Worm (Caenorhabditis elegans) whole organism, young adult: ENCODE results near the gene R107.2.

Experiments used
- B0019.2 ChIP-seq: fragments of 200-800 bp; sonication (Bioruptor generic); conservative IDR thresholded peaks from 2 replicates; pipeline ENCODE4 v1.3.6; 2022; ENCODE audit warnings: missing genetic modification reagents, missing genetic modification characterization, missing compliant biosample characterization
- B0035.1 ChIP-seq: sonication (generic microtip); optimal IDR thresholded peaks from 2 replicates; lab custom pipeline; 2016; ENCODE audit warnings: missing genetic modification characterization, mild to moderate bottlenecking, missing compliant biosample characterization, missing genotype, missing genetic modification reagents
- D2030.7 ChIP-seq: fragments of 200-800 bp; sonication (Bioruptor generic); IDR thresholded peaks from 2 replicates; pipeline ENCODE4 v1.3.6; 2022; ENCODE audit warnings: missing genetic modification reagents, missing genetic modification characterization, missing compliant biosample characterization
- F10E7.11 ChIP-seq: sonication (generic microtip); optimal IDR thresholded peaks from 2 replicates; lab custom pipeline; 2017; ENCODE audit warnings: mild to moderate bottlenecking, missing genetic modification characterization, moderate library complexity, missing compliant biosample characterization
- F37B4.10 ChIP-seq: fragments of 200-800 bp; sonication (Bioruptor generic); IDR thresholded peaks from 2 replicates; pipeline ENCODE4 v1.3.6; 2022; ENCODE audit warnings: missing genetic modification characterization, missing compliant biosample characterization
- F39B2.1 ChIP-seq: fragments of 200-800 bp; sonication (Bioruptor generic); IDR thresholded peaks from 2 replicates; pipeline ENCODE4 v1.3.6; 2022; ENCODE audit warnings: missing genetic modification reagents, missing genetic modification characterization, missing compliant biosample characterization
- F49E8.2 ChIP-seq: sonication (generic microtip); optimal IDR thresholded peaks from 3 replicates; lab custom pipeline; 2017; ENCODE audit warnings: missing genetic modification characterization, mild to moderate bottlenecking, missing compliant biosample characterization, antibody characterized with exemption, moderate library complexity; ENCODE audit not compliant: insufficient read depth
- K11D2.4 ChIP-seq: fragments of 200-800 bp; sonication (Bioruptor generic); IDR thresholded peaks from 2 replicates; pipeline ENCODE4 v1.3.6; 2022; ENCODE audit warnings: missing genetic modification reagents, missing genetic modification characterization, missing compliant biosample characterization
- K12H6.12 ChIP-seq: fragments of 200-800 bp; sonication (Bioruptor generic); optimal IDR thresholded peaks from 2 replicates; lab custom pipeline; 2018; ENCODE audit warnings: mild to moderate bottlenecking, missing genetic modification characterization, missing compliant biosample characterization
- Y53F4B.3 ChIP-seq: fragments of 200-800 bp; sonication (Bioruptor generic); IDR thresholded peaks from 2 replicates; pipeline ENCODE4 v1.3.6; 2022; ENCODE audit warnings: missing genetic modification reagents, missing genetic modification characterization, missing compliant biosample characterization
- Y79H2A.3 ChIP-seq: fragments of 200-800 bp; sonication (Bioruptor generic); conservative IDR thresholded peaks from 2 replicates; pipeline ENCODE4 v1.3.6; 2022; ENCODE audit warnings: missing genetic modification reagents, missing genetic modification characterization, missing compliant biosample characterization
- Y95B8A.8 ChIP-seq: fragments of 200-800 bp; sonication (Bioruptor generic); IDR thresholded peaks from 2 replicates; pipeline ENCODE4 v1.3.6; 2022; ENCODE audit warnings: missing genetic modification reagents, missing genetic modification characterization, missing compliant biosample characterization
- akir-1 ChIP-seq: fragments of 200-800 bp; sonication (Bioruptor generic); optimal IDR thresholded peaks from 2 replicates; lab custom pipeline; 2018; ENCODE audit warnings: mild to moderate bottlenecking, missing genetic modification characterization, moderate library complexity, missing compliant biosample characterization
- aptf-2 ChIP-seq: fragments of 200-800 bp; sonication (Bioruptor generic); conservative IDR thresholded peaks from 2 replicates; pipeline ENCODE4 v1.3.6; 2022; ENCODE audit warnings: missing genetic modification reagents, missing genetic modification characterization, missing compliant biosample characterization
- athp-1 ChIP-seq: sonication (generic microtip); optimal IDR thresholded peaks from 2 replicates; lab custom pipeline; 2017; ENCODE audit warnings: mild to moderate bottlenecking, missing genetic modification characterization, missing compliant biosample characterization
- attf-3 ChIP-seq: fragments of 200-800 bp; sonication (Bioruptor generic); conservative IDR thresholded peaks from 2 replicates; pipeline ENCODE4 v1.3.6; 2022; ENCODE audit warnings: missing genetic modification reagents, missing genetic modification characterization, missing compliant biosample characterization
- bed-2 ChIP-seq: fragments of 200-800 bp; sonication (Bioruptor generic); IDR thresholded peaks from 2 replicates; pipeline ENCODE4 v1.3.6; 2022; ENCODE audit warnings: missing genetic modification reagents, missing genetic modification characterization, missing compliant biosample characterization
- cebp-2 ChIP-seq: fragments of 200-800 bp; sonication (Bioruptor generic); IDR thresholded peaks from 2 replicates; pipeline ENCODE4 v1.3.6; 2022; ENCODE audit warnings: missing genetic modification characterization, missing compliant biosample characterization
- ceh-100 ChIP-seq: fragments of 200-800 bp; sonication (Bioruptor generic); IDR thresholded peaks from 2 replicates; pipeline ENCODE4 v1.3.6; 2022; ENCODE audit warnings: missing genetic modification reagents, missing genetic modification characterization, missing compliant biosample characterization
- ceh-40 ChIP-seq: fragments of 200-800 bp; sonication (Bioruptor generic); IDR thresholded peaks from 2 replicates; pipeline ENCODE4 v1.3.6; 2022; ENCODE audit warnings: missing genetic modification characterization, missing compliant biosample characterization
- ceh-79 ChIP-seq: sonication (generic microtip); optimal IDR thresholded peaks from 2 replicates; lab custom pipeline; 2017; ENCODE audit warnings: mild to moderate bottlenecking, missing genetic modification characterization, missing compliant biosample characterization
- ceh-91 ChIP-seq: fragments of 200-800 bp; sonication (Bioruptor generic); IDR thresholded peaks from 2 replicates; pipeline ENCODE4 v1.3.6; 2022; ENCODE audit warnings: missing genetic modification reagents, missing genetic modification characterization, missing compliant biosample characterization
- dox-1 ChIP-seq: fragments of 200-800 bp; sonication (Bioruptor generic); IDR thresholded peaks from 2 replicates; pipeline ENCODE4 v1.3.6; 2022; ENCODE audit warnings: missing genetic modification reagents, missing genetic modification characterization, missing compliant biosample characterization
- ekl-4 ChIP-seq: fragments of 200-800 bp; sonication (Bioruptor generic); IDR thresholded peaks from 2 replicates; pipeline ENCODE4 v1.3.6; 2022; ENCODE audit warnings: missing genetic modification reagents, missing genetic modification characterization, missing compliant biosample characterization
- him-1 ChIP-seq: sonication (generic microtip); optimal IDR thresholded peaks from 2 replicates; lab custom pipeline; 2016; ENCODE audit warnings: missing genotype, missing genetic modification reagents, missing genetic modification characterization, missing compliant biosample characterization
- hmg-20 ChIP-seq: fragments of 200-800 bp; sonication (Bioruptor generic); IDR thresholded peaks from 2 replicates; pipeline ENCODE4 v1.3.6; 2022; ENCODE audit warnings: missing genetic modification reagents, missing genetic modification characterization, missing compliant biosample characterization
- lag-1 ChIP-seq: fragments of 200-800 bp; sonication (Bioruptor generic); IDR thresholded peaks from 2 replicates; pipeline ENCODE4 v1.3.6; 2022; ENCODE audit warnings: missing genetic modification reagents, missing genetic modification characterization, missing compliant biosample characterization
- let-526 ChIP-seq: fragments of 200-800 bp; sonication (Bioruptor generic); IDR thresholded peaks from 2 replicates; pipeline ENCODE4 v1.3.6; 2022; ENCODE audit warnings: missing genetic modification reagents, missing genetic modification characterization, missing compliant biosample characterization
- lin-40 ChIP-seq: sonication (generic microtip); optimal IDR thresholded peaks from 2 replicates; lab custom pipeline; 2016; ENCODE audit warnings: missing genetic modification characterization, mild to moderate bottlenecking, missing compliant biosample characterization, missing genotype, missing genetic modification reagents
- lin-54 ChIP-seq: fragments of 200-800 bp; sonication (Bioruptor generic); optimal IDR thresholded peaks from 2 replicates; lab custom pipeline; 2018; ENCODE audit warnings: mild to moderate bottlenecking, missing genetic modification characterization, missing compliant biosample characterization
- madf-10 ChIP-seq: sonication (generic microtip); optimal IDR thresholded peaks from 2 replicates; lab custom pipeline; 2016; ENCODE audit warnings: mild to moderate bottlenecking, missing genetic modification characterization, missing compliant biosample characterization
- madf-6 ChIP-seq: fragments of 200-800 bp; sonication (Bioruptor generic); IDR thresholded peaks from 2 replicates; pipeline ENCODE4 v1.3.6; 2022; ENCODE audit warnings: missing genetic modification reagents, missing genetic modification characterization, missing compliant biosample characterization
- nfya-2 ChIP-seq: fragments of 200-800 bp; sonication (Bioruptor generic); IDR thresholded peaks from 2 replicates; pipeline ENCODE4 v1.3.6; 2022; ENCODE audit warnings: missing genetic modification reagents, missing genetic modification characterization, missing compliant biosample characterization
- nhr-80 ChIP-seq: sonication (generic microtip); optimal IDR thresholded peaks from 2 replicates; lab custom pipeline; 2016; ENCODE audit warnings: missing genetic modification characterization, missing compliant biosample characterization
- pbrm-1 ChIP-seq: fragments of 200-800 bp; sonication (Bioruptor generic); IDR thresholded peaks from 2 replicates; pipeline ENCODE4 v1.3.6; 2022; ENCODE audit warnings: missing genetic modification reagents, missing genetic modification characterization, missing compliant biosample characterization
- rec-8 ChIP-seq, 2 experiments: sonication (generic microtip); optimal IDR thresholded peaks; 2 replicates each; lab custom pipeline; 2016; ENCODE audit warnings: mild to moderate bottlenecking in 2 of 2, missing genetic modification characterization in 2 of 2, missing genetic modification reagents in 2 of 2, missing genotype in 2 of 2, missing biosample characterization in 1 of 2, missing compliant biosample characterization in 1 of 2, moderate library complexity in 1 of 2
- snpc-1.3 ChIP-seq: sonication (generic microtip); optimal IDR thresholded peaks from 2 replicates; lab custom pipeline; 2017; ENCODE audit warnings: missing genetic modification characterization, mild to moderate bottlenecking, missing compliant biosample characterization, antibody characterized with exemption, moderate library complexity, missing genotype, missing genetic modification reagents; ENCODE audit not compliant: insufficient read depth
- snpc-3.4 ChIP-seq: sonication (generic microtip); optimal IDR thresholded peaks from 2 replicates; lab custom pipeline; 2017; ENCODE audit warnings: missing genetic modification characterization, mild to moderate bottlenecking, missing compliant biosample characterization, antibody characterized with exemption, moderate library complexity, missing genotype, missing genetic modification reagents
- snpc-4 ChIP-seq, 5 experiments: fragments of 150-350 bp in 1 of 5; sonication (generic microtip) in 4 of 5; optimal IDR thresholded peaks; 2 replicates each; lab custom pipeline; 2014 to 2018; ENCODE audit warnings: missing genetic modification characterization in 5 of 5, missing biosample characterization in 3 of 5, antibody characterized with exemption in 2 of 5, mild to moderate bottlenecking in 2 of 5, missing compliant biosample characterization in 2 of 5, missing genotype in 2 of 5, moderate library complexity in 2 of 5, missing genetic modification reagents in 1 of 5
- tbx-9 ChIP-seq: sonication (generic microtip); optimal IDR thresholded peaks from 2 replicates; lab custom pipeline; 2016; ENCODE audit warnings: borderline replicate concordance, missing genetic modification characterization, inconsistent platforms, missing compliant biosample characterization
- ztf-28 ChIP-seq: fragments of 200-800 bp; sonication (Bioruptor generic); IDR thresholded peaks from 2 replicates; pipeline ENCODE4 v1.3.6; 2022; ENCODE audit warnings: missing genetic modification reagents, missing genetic modification characterization, missing compliant biosample characterization
- ztf-6 ChIP-seq: fragments of 200-800 bp; sonication (Bioruptor generic); IDR thresholded peaks from 2 replicates; pipeline ENCODE4 v1.3.6; 2022; ENCODE audit warnings: missing genetic modification reagents, missing genetic modification characterization, missing compliant biosample characterization

R107.2 gene

ce11 chrIII:9072704-9073103, 27.0 kb upstream of the R107.2 start (continued):
- TF ChIP-seq lin-54 (GFP tag; lab: Kevin White, UChicago) (no peak), ekl-4 (GFP tag; lab: Robert Waterston, UW) (no peak)

ce11 chrIII:9071372-9071771, 25.6 kb upstream of the R107.2 start, which contains the start of gene lin-12:
Gene lin-12 (minus strand): TSS chrIII:9071472.
- no peak for TF ChIP-seq F10E7.11 (tag; lab: Kevin White, UChicago)
- TF ChIP-seq B0019.2: no peak
- TF ChIP-seq F49E8.2 (tag; lab: Kevin White, UChicago): no peak

ce11 chrIII:9069712-9070111, 24.0 kb upstream of the R107.2 start:
- no peak for TF ChIP-seq ztf-28 (GFP tag; lab: Robert Waterston, UW)
- no peak for TF ChIP-seq him-1
- no peak for TF ChIP-seq pbrm-1 (GFP tag; lab: Robert Waterston, UW)
- TF ChIP-seq lin-40 (tag; lab: Kevin White, UChicago): no peak
- no peak for TF ChIP-seq K11D2.4 (GFP tag; lab: Robert Waterston, UW)
- TF ChIP-seq bed-2 (GFP tag; lab: Robert Waterston, UW): no peak
- TF ChIP-seq let-526 (GFP tag; lab: Robert Waterston, UW): no peak
- no peak for TF ChIP-seq ztf-6 (GFP tag; lab: Robert Waterston, UW)
- TF ChIP-seq cebp-2 (GFP tag; lab: Robert Waterston, UW): no peak
- TF ChIP-seq F39B2.1 (GFP tag; lab: Robert Waterston, UW): no peak
- no peak for TF ChIP-seq ceh-79 (tag; lab: Kevin White, UChicago)
- TF ChIP-seq nfya-2 (GFP tag; lab: Robert Waterston, UW): no peak
- no peak for TF ChIP-seq snpc-3.4 (tag; lab: Kevin White, UChicago)
- TF ChIP-seq rec-8 (tag; optimal IDR thresholded peaks at IDR 0.05; lab: Kevin White, UChicago): no peak
- TF ChIP-seq akir-1 (GFP tag; lab: Kevin White, UChicago): no peak
- no peak for TF ChIP-seq ceh-91 (GFP tag; lab: Robert Waterston, UW)

ce11 chrIII:9060267-9060666, 14.5 kb upstream of the R107.2 start:
- TF ChIP-seq snpc-4 (GFP tag; optimal IDR thresholded peaks at IDR 0.05; lab: Kevin White, UChicago) (no peak), snpc-4 (tag; optimal IDR thresholded peaks at IDR 0.05; lab: Kevin White, UChicago) (peak in 2 of 4 experiments; percentile 14 to 28), aptf-2 (GFP tag; lab: Robert Waterston, UW) (no peak), ceh-40 (GFP tag; lab: Robert Waterston, UW) (no peak), rec-8 (tag; optimal IDR thresholded peaks at IDR 0.05; lab: Kevin White, UChicago) (no peak), nfya-2 (GFP tag; lab: Robert Waterston, UW) (no peak), D2030.7 (no peak), ztf-6 (GFP tag; lab: Robert Waterston, UW) (no peak), ceh-100 (GFP tag; lab: Robert Waterston, UW) (peak; percentile 15; the same call in 1 of the 2 replicates), athp-1 (peak; percentile 5), bed-2 (GFP tag; lab: Robert Waterston, UW) (no peak), hmg-20 (GFP tag; lab: Robert Waterston, UW) (no peak), madf-6 (GFP tag; lab: Robert Waterston, UW) (peak; percentile 30; the same call in 1 of the 2 replicates), F37B4.10 (no peak), madf-10 (tag; lab: Kevin White, UChicago) (peak; percentile 57), attf-3 (GFP tag; lab: Robert Waterston, UW) (no peak), Y95B8A.8 (GFP tag; lab: Robert Waterston, UW) (peak; percentile 58; the same call in 1 of the 2 replicates), Y53F4B.3 (GFP tag; lab: Robert Waterston, UW) (no peak), lag-1 (GFP tag; lab: Robert Waterston, UW) (no peak), tbx-9 (no peak), snpc-1.3 (tag; lab: Kevin White, UChicago) (no peak), K12H6.12 (tag; lab: Kevin White, UChicago) (no peak), Y79H2A.3 (GFP tag; lab: Robert Waterston, UW) (no peak), B0035.1 (tag; lab: Kevin White, UChicago) (peak; percentile 26), dox-1 (GFP tag; lab: Robert Waterston, UW) (no peak; the same call in 1 of the 2 replicates), nhr-80 (tag; lab: Kevin White, UChicago) (peak; percentile 29), ceh-79 (tag; lab: Kevin White, UChicago) (no peak)
